Fruit fly (Drosophila melanogaster): Measurements from ENCODE around the gene CG33928.

The CG33928 gene

dm6 chr2L:17448435-17448834 lies 12.0 kb upstream of the CG33928 start:
- TF ChIP-seq Dbx (GFP tag; IDR thresholded peaks at IDR 0.05) (peak; percentile 17; the same call in 1 of the 3 replicates), Rx (GFP tag; IDR thresholded peaks at IDR 0.05) (no peak), CG18262 (tag; optimal IDR thresholded peaks at IDR 0.05) (no peak), CG12236 (GFP tag; optimal IDR thresholded peaks at IDR 0.05) (no peak), CG31224 (GFP tag; IDR thresholded peaks at IDR 0.05) (no peak), CG2129 (GFP tag; IDR thresholded peaks at IDR 0.05; ENCODE audit: partially characterized antibody) (no peak), slou (GFP tag; optimal IDR thresholded peaks at IDR 0.05) (no peak), ci (GFP tag; IDR thresholded peaks at IDR 0.05) (peak; percentile 67; the same call in 2 of the 3 replicates), CG12744 (GFP tag; optimal IDR thresholded peaks at IDR 0.05) (no peak), CG8290 (GFP tag; optimal IDR thresholded peaks at IDR 0.05) (no peak), CG8290 (tag; optimal IDR thresholded peaks at IDR 0.05) (peak in 1 of 2 experiments; percentile 53), dati (GFP tag; IDR thresholded peaks at IDR 0.05) (no peak), shn (GFP tag; optimal IDR thresholded peaks at IDR 0.05) (no peak), ind (GFP tag; optimal IDR thresholded peaks at IDR 0.05) (no peak), wdn (GFP tag; IDR thresholded peaks at IDR 0.05) (no peak), hb (GFP tag; IDR thresholded peaks at IDR 0.05; ENCODE audit: partially characterized antibody) (no peak), CG12769 (tag; optimal IDR thresholded peaks at IDR 0.05) (peak; percentile 23), CG9932 (GFP tag; IDR thresholded peaks at IDR 0.05) (no peak), dimm (GFP tag; IDR thresholded peaks at IDR 0.05) (no peak), CG6791 (GFP tag; IDR thresholded peaks at IDR 0.05; ENCODE audit: partially characterized antibody) (no peak), jumu (GFP tag; optimal IDR thresholded peaks at IDR 0.05) (no peak), CG7963 (GFP tag; IDR thresholded peaks at IDR 0.05; ENCODE audit: partially characterized antibody) (no peak), cato (GFP tag; optimal IDR thresholded peaks at IDR 0.05; ENCODE audit: borderline replicate concordance) (no peak), CG12071 (GFP tag; optimal IDR thresholded peaks at IDR 0.05) (peak; percentile 12), prd (optimal IDR thresholded peaks at IDR 0.05) (no peak), prd (GFP tag; IDR thresholded peaks at IDR 0.05) (no peak), ash1 (GFP tag; optimal IDR thresholded peaks at IDR 0.05) (no peak), nerfin-1 (tag; optimal IDR thresholded peaks at IDR 0.05) (no peak), CG4404 (GFP tag; IDR thresholded peaks at IDR 0.05) (no peak), D19B (GFP tag; optimal IDR thresholded peaks at IDR 0.05) (no peak), sug (tag; optimal IDR thresholded peaks at IDR 0.05) (peak; percentile 49), CG18764 (GFP tag; optimal IDR thresholded peaks at IDR 0.05) (no peak), BtbVII (GFP tag; optimal IDR thresholded peaks at IDR 0.05) (peak; percentile 57), CG12104 (GFP tag; optimal IDR thresholded peaks at IDR 0.05) (no peak), Poxn (GFP tag; IDR thresholded peaks at IDR 0.05) (no peak), Sin3A (optimal IDR thresholded peaks at IDR 0.05) (no peak), schlank (tag; optimal IDR thresholded peaks at IDR 0.05) (no peak), chm (GFP tag; IDR thresholded peaks at IDR 0.05) (no peak), Fer3 (tag; optimal IDR thresholded peaks at IDR 0.05) (no peak), Ets97D (GFP tag; optimal IDR thresholded peaks at IDR 0.05) (no peak), CG7745 (tag; optimal IDR thresholded peaks at IDR 0.05) (no peak), Med (GFP tag) (peak; percentile 38), unpg (GFP tag; optimal IDR thresholded peaks at IDR 0.05) (no peak), CG10321 (GFP tag; IDR thresholded peaks at IDR 0.05) (no peak), aop (GFP tag; IDR thresholded peaks at IDR 0.05) (no peak), CG34376 (GFP tag; optimal IDR thresholded peaks at IDR 0.05) (peak; percentile 31), CG15696 (tag; optimal IDR thresholded peaks at IDR 0.05) (no peak), CG10543 (GFP tag; optimal IDR thresholded peaks at IDR 0.05) (peak; percentile 46), gcm (GFP tag; optimal IDR thresholded peaks at IDR 0.05) (no peak), CG32532 (GFP tag; IDR thresholded peaks at IDR 0.05) (0 out of 2 replicates have a peak, but pooled peaks have one; percentile 11), z (GFP tag; IDR thresholded peaks at IDR 0.05) (0 out of 3 replicates have a peak, but pooled peaks have one; percentile 45), chinmo (GFP tag; IDR thresholded peaks at IDR 0.05; ENCODE audit: partially characterized antibody) (peak; percentile 84), slbo (GFP tag; IDR thresholded peaks at IDR 0.05) (no peak)
